Worm (Caenorhabditis elegans) whole organism, L4 larva: ENCODE measurements around the gene let-99.

Source experiments
- F37D6.2 ChIP-seq: sonication (generic microtip); optimal IDR thresholded peaks from 2 replicates; lab custom pipeline; 2016; ENCODE audit warnings: mild to moderate bottlenecking, missing genetic modification characterization, missing compliant biosample characterization
- T20F7.1 ChIP-seq: fragments of 200-800 bp; sonication (Bioruptor generic); optimal IDR thresholded peaks from 2 replicates; lab custom pipeline; 2018; ENCODE audit warnings: mild to moderate bottlenecking, missing genetic modification characterization, missing compliant biosample characterization
- Y5F2A.4 ChIP-seq: fragments of 200-800 bp; sonication (Bioruptor generic); optimal IDR thresholded peaks from 2 replicates; lab custom pipeline; 2018; ENCODE audit warnings: mild to moderate bottlenecking, missing genetic modification characterization, missing compliant biosample characterization
- aha-1 ChIP-seq: fragments of 150-350 bp; peaks from one replicate; lab custom pipeline; 2014; ENCODE audit warnings: missing biosample characterization, missing genetic modification characterization
- ceh-62 ChIP-seq: sonication (generic microtip); optimal IDR thresholded peaks from 2 replicates; lab custom pipeline; 2017; ENCODE audit warnings: missing biosample characterization, missing genetic modification characterization
- ces-1 ChIP-seq: fragments of 150-350 bp; sonication (generic microtip); optimal IDR thresholded peaks from 4 replicates; lab custom pipeline; 2014; ENCODE audit warnings: missing biosample characterization, missing genetic modification reagents, missing genetic modification characterization
- daf-16 ChIP-seq, 3 experiments: sonication (generic microtip); optimal IDR thresholded peaks; 2 replicates each; lab custom pipeline; 2016 to 2017; ENCODE audit warnings: missing genetic modification characterization in 3 of 3, missing genetic modification reagents in 3 of 3, mild to moderate bottlenecking in 2 of 3, missing compliant biosample characterization in 2 of 3, missing biosample characterization in 1 of 3, moderate library complexity in 1 of 3
- daf-19 ChIP-seq: fragments of 200-800 bp; sonication (Bioruptor generic); conservative IDR thresholded peaks from 2 replicates; pipeline ENCODE4 v1.3.6; 2022; ENCODE audit warnings: missing genetic modification characterization, missing compliant biosample characterization
- daf-8 ChIP-seq: fragments of 200-800 bp; sonication (Bioruptor generic); IDR thresholded peaks from 2 replicates; pipeline ENCODE4 v1.3.6; 2022; ENCODE audit warnings: missing genetic modification characterization, missing compliant biosample characterization
- dmd-8 ChIP-seq: fragments of 200-800 bp; sonication (Bioruptor generic); IDR thresholded peaks from 2 replicates; pipeline ENCODE4 v1.3.6; 2022; ENCODE audit warnings: missing genetic modification characterization, missing compliant biosample characterization
- dmd-9 ChIP-seq: fragments of 200-800 bp; sonication (Bioruptor generic); IDR thresholded peaks from 2 replicates; pipeline ENCODE4 v1.3.6; 2022; ENCODE audit warnings: missing genetic modification reagents, missing genetic modification characterization, missing compliant biosample characterization
- dpl-1 ChIP-seq: fragments of 150-350 bp; optimal IDR thresholded peaks from 2 replicates; lab custom pipeline; 2014; ENCODE audit warnings: missing biosample characterization, missing genetic modification reagents, missing genetic modification characterization
- fkh-10 ChIP-seq: fragments of 150-350 bp; optimal IDR thresholded peaks from 2 replicates; lab custom pipeline; 2014; ENCODE audit warnings: missing biosample characterization, missing genetic modification reagents, missing genetic modification characterization
- hlh-30 ChIP-seq: sonication (generic microtip); optimal IDR thresholded peaks from 2 replicates; lab custom pipeline; 2017; ENCODE audit warnings: antibody characterized with exemption, mild to moderate bottlenecking, missing genetic modification characterization, missing compliant biosample characterization; ENCODE audit not compliant: insufficient read depth
- hmg-1.1 ChIP-seq: fragments of 200-800 bp; sonication (Bioruptor generic); IDR thresholded peaks from 2 replicates; pipeline ENCODE4 v1.3.6; 2022; ENCODE audit warnings: missing genetic modification reagents, missing genetic modification characterization, missing compliant biosample characterization
- lin-1 ChIP-seq: fragments of 200-800 bp; sonication (Bioruptor generic); IDR thresholded peaks from 2 replicates; pipeline ENCODE4 v1.3.6; 2022; ENCODE audit warnings: missing genetic modification reagents, missing genetic modification characterization, missing compliant biosample characterization
- lin-13 ChIP-seq: fragments of 150-350 bp; optimal IDR thresholded peaks from 2 replicates; lab custom pipeline; 2014; ENCODE audit warnings: missing biosample characterization, missing genetic modification reagents, missing genetic modification characterization
- lsy-2 ChIP-seq, 2 experiments: fragments of 150-350 bp in 1 of 2; sonication (generic microtip) in 1 of 2; optimal IDR thresholded peaks; 2 replicates each; lab custom pipeline; 2014 to 2017; ENCODE audit warnings: missing biosample characterization in 2 of 2, missing genetic modification characterization in 2 of 2
- nhr-111 ChIP-seq: fragments of 200-800 bp; sonication (Bioruptor generic); optimal IDR thresholded peaks from 2 replicates; lab custom pipeline; 2018; ENCODE audit warnings: mild to moderate bottlenecking, missing genetic modification characterization, missing compliant biosample characterization
- nhr-25 ChIP-seq: sonication (generic microtip); optimal IDR thresholded peaks from 2 replicates; lab custom pipeline; 2017; ENCODE audit warnings: missing genetic modification characterization, mild to moderate bottlenecking, missing compliant biosample characterization, antibody characterized with exemption, moderate library complexity, borderline replicate concordance; ENCODE audit not compliant: insufficient read depth
- nhr-41 ChIP-seq: fragments of 200-800 bp; sonication (Bioruptor generic); IDR thresholded peaks from 2 replicates; pipeline ENCODE4 v1.3.6; 2022; ENCODE audit warnings: missing genetic modification reagents, missing genetic modification characterization, missing compliant biosample characterization
- php-3 ChIP-seq: fragments of 200-800 bp; sonication (Bioruptor generic); IDR thresholded peaks from 2 replicates; pipeline ENCODE4 v1.3.6; 2022; ENCODE audit warnings: missing genetic modification reagents, missing genetic modification characterization, missing compliant biosample characterization
- pqm-1 ChIP-seq: sonication (generic microtip); optimal IDR thresholded peaks from 2 replicates; lab custom pipeline; 2017; ENCODE audit warnings: missing biosample characterization, missing genetic modification characterization
- rbr-2 ChIP-seq: sonication (generic microtip); optimal IDR thresholded peaks from 2 replicates; lab custom pipeline; 2016; ENCODE audit warnings: missing genotype, missing genetic modification characterization, missing compliant biosample characterization
- sdz-12 ChIP-seq: fragments of 200-800 bp; sonication (Bioruptor generic); optimal IDR thresholded peaks from 2 replicates; lab custom pipeline; 2018; ENCODE audit warnings: mild to moderate bottlenecking, missing genetic modification characterization, missing compliant biosample characterization
- spr-1 ChIP-seq: sonication (generic microtip); optimal IDR thresholded peaks from 2 replicates; lab custom pipeline; 2016; ENCODE audit warnings: mild to moderate bottlenecking, missing genetic modification characterization, missing compliant biosample characterization
- tra-1 ChIP-seq: fragments of 200-800 bp; sonication (Bioruptor generic); IDR thresholded peaks from 2 replicates; pipeline ENCODE4 v1.3.6; 2022; ENCODE audit warnings: missing genetic modification reagents, missing genetic modification characterization, missing compliant biosample characterization
- unc-62 ChIP-seq, 3 experiments: fragments of 150-350 bp in 1 of 3; sonication (generic microtip); optimal IDR thresholded peaks in 2 of 3; peaks in 1 of 3; 1 replicate in 1 of 3; 2 replicates in 2 of 3; lab custom pipeline; 2014 to 2017; ENCODE audit warnings: missing biosample characterization in 3 of 3, missing genetic modification characterization in 3 of 3, missing genetic modification reagents in 3 of 3, missing genotype in 1 of 3
- vab-7 ChIP-seq: fragments of 200-800 bp; sonication (Bioruptor generic); IDR thresholded peaks from 2 replicates; pipeline ENCODE4 v1.3.6; 2022; ENCODE audit warnings: missing genetic modification reagents, missing genetic modification characterization, missing compliant biosample characterization
- zfp-3 ChIP-seq: fragments of 200-800 bp; sonication (Bioruptor generic); conservative IDR thresholded peaks from 2 replicates; pipeline ENCODE4 v1.3.6; 2022; ENCODE audit warnings: missing genetic modification reagents, missing genetic modification characterization, missing compliant biosample characterization
- zip-11 ChIP-seq: fragments of 200-800 bp; sonication (Bioruptor generic); IDR thresholded peaks from 2 replicates; pipeline ENCODE4 v1.3.6; 2022; ENCODE audit warnings: missing genetic modification characterization, missing compliant biosample characterization

Gene let-99

ce11 chrIV:12565933-12566540 is 1.6 kb upstream of the let-99 start, which contains the start of gene eak-7:
Gene eak-7 (minus strand): TSS chrIV:12565983.
- peak; percentile 19 for TF ChIP-seq hlh-30 (tag; lab: Kevin White, UChicago)
- no peak for TF ChIP-seq vab-7

- TF ChIP-seq Y5F2A.4 (GFP tag; lab: Kevin White, UChicago) (peak; percentile 6), daf-16 (GFP tag; optimal IDR thresholded peaks at IDR 0.05; lab: Kevin White, UChicago) (no peak), daf-16 (tag; optimal IDR thresholded peaks at IDR 0.05; lab: Kevin White, UChicago) (no peak), dmd-8 (GFP tag; lab: Robert Waterston, UW) (peak; percentile 20; the same call in 1 of the 2 replicates)
These were observed 2.9 kb downstream of the let-99 start for ce11 chrIV:12570546-12570945.

ce11 chrIV:12571047-12571446 is 3.4 kb downstream of the let-99 start, which contains the start of gene K08E7.4:
Gene K08E7.4 (minus strand): TSS chrIV:12571147.
- TF ChIP-seq php-3 (no peak), zip-11 (GFP tag; lab: Robert Waterston, UW) (no peak), sdz-12 (no peak), nhr-41 (GFP tag; lab: Robert Waterston, UW) (no peak), dmd-9 (GFP tag; lab: Robert Waterston, UW) (no peak), dpl-1 (GFP tag; lab: Kevin White, UChicago) (no peak), Y5F2A.4 (GFP tag; lab: Kevin White, UChicago) (no peak), daf-8 (GFP tag; lab: Robert Waterston, UW) (no peak), zfp-3 (no peak), ces-1 (no peak), tra-1 (GFP tag; lab: Robert Waterston, UW) (no peak), nhr-111 (no peak), daf-19 (GFP tag; lab: Robert Waterston, UW) (no peak)
- TF ChIP-seq, all 104 proteins: peak for 0

- TF ChIP-seq aha-1 (tag; lab: Kevin White, UChicago) (peak; percentile 88), spr-1 (tag; lab: Kevin White, UChicago) (no peak)
These were observed 5.4 kb downstream of the let-99 start, which contains the start of gene K08E7.5 for ce11 chrIV:12573068-12573467. Gene K08E7.5 (plus strand): TSS chrIV:12573368.

- TF ChIP-seq F37D6.2, result no peak
- peak; percentile 92 for TF ChIP-seq aha-1 (tag; lab: Kevin White, UChicago)
These were observed 6.6 kb downstream of the let-99 start for ce11 chrIV:12574265-12574664.

ce11 chrIV:12581046-12581445 is 13.4 kb downstream of the let-99 start, which contains the start of gene K08E7.6:
Gene K08E7.6 (minus strand): TSS chrIV:12581146.
- TF ChIP-seq ceh-62 (tag; lab: Kevin White, UChicago) (no peak), pqm-1 (tag; lab: Kevin White, UChicago) (no peak), lin-13 (GFP tag; lab: Kevin White, UChicago) (no peak), nhr-25 (tag; lab: Kevin White, UChicago) (no peak), unc-62 (GFP tag; optimal IDR thresholded peaks at IDR 0.05 in 1 of 2; lab: Kevin White, UChicago) (peak in 1 of 2 experiments; percentile 37), unc-62 (tag; optimal IDR thresholded peaks at IDR 0.05; lab: Kevin White, UChicago) (no peak)

- no peak for TF ChIP-seq lin-1
- peak; percentile 54 for TF ChIP-seq rbr-2
- TF ChIP-seq lsy-2 (tag; optimal IDR thresholded peaks at IDR 0.05; lab: Kevin White, UChicago), result peak in 1 of 2 experiments; percentile 42
- 0 out of 2 replicates have a peak, but pooled peaks have one; percentile 14 for TF ChIP-seq hmg-1.1
- peak; percentile 88 for TF ChIP-seq aha-1 (tag; lab: Kevin White, UChicago)
- TF ChIP-seq T20F7.1 (GFP tag; lab: Kevin White, UChicago), result no peak
- peak; percentile 46 for TF ChIP-seq fkh-10
- TF ChIP-seq, all 104 proteins: peak for 5
These were observed 15.5 kb downstream of the let-99 start for ce11 chrIV:12583181-12583580.
